Worm (Caenorhabditis elegans) whole organism, L4 larva: ENCODE measurements around the gene C50B6.1.

Experiments
- ama-1 ChIP-seq: fragments of 150-350 bp; optimal IDR thresholded peaks from 2 replicates; lab custom pipeline; 2014; ENCODE audit warnings: inconsistent platforms, mixed read lengths
- ceh-62 ChIP-seq: sonication (generic microtip); optimal IDR thresholded peaks from 2 replicates; lab custom pipeline; 2017; ENCODE audit warnings: missing biosample characterization, missing genetic modification characterization
- daf-16 ChIP-seq, 3 experiments: sonication (generic microtip); optimal IDR thresholded peaks; 2 replicates each; lab custom pipeline; 2016 to 2017; ENCODE audit warnings: missing genetic modification characterization in 3 of 3, missing genetic modification reagents in 3 of 3, mild to moderate bottlenecking in 2 of 3, missing compliant biosample characterization in 2 of 3, missing biosample characterization in 1 of 3, moderate library complexity in 1 of 3
- duxl-1 ChIP-seq: sonication (generic microtip); optimal IDR thresholded peaks from 2 replicates; lab custom pipeline; 2016; ENCODE audit warnings: mild to moderate bottlenecking, missing genetic modification characterization, moderate library complexity, missing compliant biosample characterization; ENCODE audit not compliant: poor library complexity
- egl-27 ChIP-seq: sonication (generic microtip); optimal IDR thresholded peaks from 3 replicates; lab custom pipeline; 2017; ENCODE audit warnings: missing biosample characterization, missing genetic modification reagents, missing genetic modification characterization
- hlh-30 ChIP-seq: sonication (generic microtip); optimal IDR thresholded peaks from 2 replicates; lab custom pipeline; 2017; ENCODE audit warnings: antibody characterized with exemption, mild to moderate bottlenecking, missing genetic modification characterization, missing compliant biosample characterization; ENCODE audit not compliant: insufficient read depth
- lin-38 ChIP-seq: fragments of 200-800 bp; sonication (Bioruptor generic); IDR thresholded peaks from 2 replicates; pipeline ENCODE4 v1.3.6; 2022; ENCODE audit warnings: missing genetic modification reagents, missing genetic modification characterization, missing compliant biosample characterization
- mdl-1 ChIP-seq, 2 experiments: fragments of 150-350 bp in 1 of 2; sonication (generic microtip) in 1 of 2; optimal IDR thresholded peaks; 2 replicates each; lab custom pipeline; 2014 to 2017; ENCODE audit warnings: missing biosample characterization in 2 of 2, missing genetic modification characterization in 2 of 2
- nhr-10 ChIP-seq: fragments of 150-350 bp; optimal IDR thresholded peaks from 2 replicates; lab custom pipeline; 2014; ENCODE audit warnings: missing biosample characterization, missing genetic modification characterization
- nhr-48 ChIP-seq: sonication (generic microtip); optimal IDR thresholded peaks from 2 replicates; lab custom pipeline; 2016; ENCODE audit warnings: mild to moderate bottlenecking, missing genetic modification characterization, missing compliant biosample characterization

DNA sequence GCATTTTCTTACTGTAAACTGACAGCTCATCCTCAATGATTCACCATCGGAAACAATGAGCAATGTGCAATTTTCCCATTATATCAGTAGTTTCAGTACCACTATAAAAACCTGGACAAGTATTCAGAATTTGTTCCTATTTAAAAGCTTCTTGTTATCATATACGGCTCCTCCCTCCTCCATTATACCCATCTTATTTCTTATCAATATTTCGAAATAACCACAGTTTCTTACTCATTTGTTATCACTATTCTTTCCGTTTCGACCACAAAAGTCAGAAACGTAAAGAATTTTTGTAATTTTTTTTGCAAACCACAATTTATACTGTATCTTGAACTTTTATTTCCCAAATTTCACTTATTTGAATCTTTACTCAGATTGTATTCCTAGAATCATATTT is 40.7 kb upstream of the C50B6.1 start:
- TF ChIP-seq ama-1 (lab: Kevin White, UChicago) (no peak), duxl-1 (tag; lab: Kevin White, UChicago) (no peak), nhr-10 (no peak), mdl-1 (tag; optimal IDR thresholded peaks at IDR 0.05; lab: Kevin White, UChicago) (no peak), ceh-62 (tag; lab: Kevin White, UChicago) (no peak), nhr-48 (tag; lab: Kevin White, UChicago) (no peak), lin-38 (GFP tag; lab: Robert Waterston, UW) (no peak), hlh-30 (tag; lab: Kevin White, UChicago) (no peak), daf-16 (GFP tag; optimal IDR thresholded peaks at IDR 0.05; lab: Kevin White, UChicago) (no peak), daf-16 (tag; optimal IDR thresholded peaks at IDR 0.05; lab: Kevin White, UChicago) (peak; percentile 48), egl-27 (no peak)
